Worm (Caenorhabditis elegans): ENCODE measurements around the gene srh-276.
A peak's percentile ranks its signal among the peaks of the same experiment; 100 is the strongest.

srh-276 gene

DNA sequence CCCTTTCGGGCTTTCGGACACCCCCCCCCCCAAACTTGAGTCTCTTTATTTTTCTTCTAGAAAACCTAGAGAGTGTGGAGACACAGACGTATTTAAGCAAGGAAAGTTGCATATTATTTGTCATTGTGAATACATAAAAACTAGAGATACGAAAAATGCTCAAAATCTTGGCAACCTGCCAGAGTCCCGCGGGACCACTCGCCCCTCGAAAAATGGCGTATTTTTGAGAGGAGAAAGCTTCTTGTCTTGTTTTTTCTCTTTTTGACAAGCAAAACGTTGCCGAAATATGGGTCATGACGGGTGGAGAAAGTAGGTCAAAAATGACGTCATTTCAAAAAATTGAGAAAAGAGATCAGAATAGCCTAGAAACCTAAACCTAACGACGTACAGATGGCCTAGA is 8.8 kb upstream of the srh-276 start:
- TF ChIP-seq mab-5 (tag; optimal IDR thresholded peaks at IDR 0.05) = peak; percentile 60
- TF ChIP-seq zag-1 (tag; optimal IDR thresholded peaks at IDR 0.05) = peak; percentile 20
- TF ChIP-seq lsy-2 (tag; optimal IDR thresholded peaks at IDR 0.05) = peak in 1 of 2 experiments; percentile 29
- no peak for TF ChIP-seq egl-27 (tag; optimal IDR thresholded peaks at IDR 0.05)

DNA sequence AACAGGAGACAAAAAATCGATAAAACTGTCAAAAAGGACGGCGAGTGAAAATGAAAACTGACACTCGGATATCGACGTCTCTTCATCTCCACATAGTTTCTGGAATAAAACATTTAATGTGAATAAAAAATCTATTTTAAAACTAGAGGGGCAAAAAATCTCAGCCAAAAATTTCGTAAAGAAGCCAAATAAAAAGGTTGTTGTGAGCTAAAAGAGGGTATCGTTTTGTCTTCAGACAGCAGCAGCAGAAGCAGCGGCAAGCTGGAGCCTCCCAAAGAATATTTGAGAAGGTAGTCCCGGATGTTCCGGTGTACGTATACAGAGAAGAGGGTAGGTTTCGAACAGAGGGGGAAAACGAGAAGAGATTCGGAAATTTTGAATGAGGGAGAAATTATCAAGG is 7.2 kb upstream of the srh-276 start, which contains the start of gene lgc-31:
TSS of gene lgc-31 (minus strand) at position 101 of the 400 bp plus-strand sequence.
- no peak for TF ChIP-seq C34F6.9 (tag; optimal IDR thresholded peaks at IDR 0.05)
- TF ChIP-seq lin-11 (tag; optimal IDR thresholded peaks at IDR 0.05) = no peak

DNA sequence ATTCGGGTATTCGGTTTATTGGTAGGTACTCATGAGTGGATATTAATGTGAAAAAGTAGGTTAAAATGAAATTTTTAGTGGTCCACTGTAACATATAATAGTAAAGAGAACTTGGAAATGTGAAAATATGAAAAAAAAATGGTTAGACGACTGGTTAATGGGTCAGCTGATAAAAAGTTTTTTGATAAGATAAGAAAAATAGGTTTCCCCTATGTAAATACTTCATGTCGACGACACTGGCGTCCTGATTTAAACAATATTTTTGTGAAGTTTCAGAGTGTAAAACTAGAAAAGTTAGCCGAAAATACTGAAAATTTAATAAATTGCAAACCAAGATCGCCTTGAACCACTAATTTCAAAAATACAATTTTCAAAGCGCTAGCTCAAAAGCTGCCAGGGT is 3.9 kb downstream of the srh-276 start, which contains the start of gene F21A3.11:
TSS of gene F21A3.11 (minus strand) at position 117 of the 400 bp plus-strand sequence.
- TF ChIP-seq dmd-4 (tag; optimal IDR thresholded peaks at IDR 0.05) (no peak), nhr-237 (tag; optimal IDR thresholded peaks at IDR 0.05) (no peak), fos-1 (tag; optimal IDR thresholded peaks at IDR 0.05) (peak; percentile 49), ztf-1 (GFP tag; conservative IDR thresholded peaks at IDR 0.05) (no peak), crh-2 (tag; optimal IDR thresholded peaks at IDR 0.05) (no peak), Y55F3AM.14 (GFP tag; optimal IDR thresholded peaks at IDR 0.05) (no peak)

DNA sequence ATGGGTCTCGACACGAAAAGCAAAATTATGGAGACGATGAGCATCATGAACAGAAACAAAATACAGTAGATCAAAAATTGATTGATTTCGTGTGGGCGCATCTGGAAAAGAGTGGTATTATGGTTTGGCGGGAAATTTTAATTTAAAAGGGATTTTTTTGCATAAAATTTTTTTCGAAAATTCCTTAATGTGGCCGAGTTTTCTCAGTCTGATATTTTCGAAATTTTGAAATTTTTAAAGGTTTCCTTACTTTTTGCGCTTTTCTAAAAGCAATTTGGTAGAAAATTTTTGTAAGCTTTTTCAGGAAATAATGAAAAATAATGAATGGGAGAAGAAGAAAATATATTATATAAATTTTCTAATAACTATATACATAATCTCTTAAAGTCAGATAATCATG is 4.7 kb downstream of the srh-276 start, which contains the start of gene F21A3.2:
TSS of gene F21A3.2 (minus strand) at position 101 of the 400 bp plus-strand sequence.
- TF ChIP-seq ceh-82 (tag; optimal IDR thresholded peaks at IDR 0.05) (no peak), mdl-1 (tag; optimal IDR thresholded peaks at IDR 0.05) (no peak), lsy-2 (tag; optimal IDR thresholded peaks at IDR 0.05) (no peak), R02D3.7 (tag; optimal IDR thresholded peaks at IDR 0.05) (no peak), zag-1 (tag; optimal IDR thresholded peaks at IDR 0.05) (no peak), elt-3 (tag; optimal IDR thresholded peaks at IDR 0.05) (no peak), nhr-12 (tag; optimal IDR thresholded peaks at IDR 0.05) (no peak), snpc-4 (tag; optimal IDR thresholded peaks at IDR 0.05) (no peak), ceh-16 (tag; optimal IDR thresholded peaks at IDR 0.05) (no peak), sma-9 (GFP tag; optimal IDR thresholded peaks at IDR 0.05) (no peak), sma-9 (tag; optimal IDR thresholded peaks at IDR 0.05) (no peak), unc-55 (GFP tag; optimal IDR thresholded peaks at IDR 0.05) (no peak), lin-11 (tag; optimal IDR thresholded peaks at IDR 0.05) (no peak), lin-13 (GFP tag; optimal IDR thresholded peaks at IDR 0.05) (no peak), gmeb-1 (tag; optimal IDR thresholded peaks at IDR 0.05) (no peak), nhr-21 (tag; optimal IDR thresholded peaks at IDR 0.05) (no peak), ztf-1 (GFP tag; conservative IDR thresholded peaks at IDR 0.05) (no peak), sma-3 (GFP tag; optimal IDR thresholded peaks at IDR 0.05) (no peak), sem-4 (tag; optimal IDR thresholded peaks at IDR 0.05) (no peak), nhr-237 (tag; optimal IDR thresholded peaks at IDR 0.05) (no peak), alr-1 (tag; optimal IDR thresholded peaks at IDR 0.05) (no peak)

DNA sequence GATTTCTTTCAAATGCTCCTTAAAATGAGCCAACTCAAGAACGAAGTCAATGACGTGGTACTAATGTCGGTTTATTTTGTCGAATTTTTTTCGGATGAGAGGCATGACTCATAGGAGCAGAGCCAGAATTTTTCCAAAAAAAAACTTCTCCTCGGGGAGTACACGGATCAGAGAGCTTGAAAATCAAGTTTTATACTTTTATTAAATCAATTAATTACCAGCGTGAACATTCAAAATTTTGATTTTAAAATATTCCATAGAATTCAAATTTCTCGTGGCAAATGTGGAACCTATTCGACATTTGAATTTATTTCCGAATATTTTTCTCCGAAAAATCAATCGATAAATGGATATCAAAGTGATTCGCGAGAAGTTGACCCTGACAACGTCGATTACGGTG is 7.2 kb downstream of the srh-276 start, which contains the start of gene F21A3.4:
TSS of gene F21A3.4 (plus strand) at position 301 of the 400 bp plus-strand sequence.
- TF ChIP-seq lin-13 (GFP tag; optimal IDR thresholded peaks at IDR 0.05) = no peak
- TF ChIP-seq lin-39 (tag; optimal IDR thresholded peaks at IDR 0.05) = no peak

DNA sequence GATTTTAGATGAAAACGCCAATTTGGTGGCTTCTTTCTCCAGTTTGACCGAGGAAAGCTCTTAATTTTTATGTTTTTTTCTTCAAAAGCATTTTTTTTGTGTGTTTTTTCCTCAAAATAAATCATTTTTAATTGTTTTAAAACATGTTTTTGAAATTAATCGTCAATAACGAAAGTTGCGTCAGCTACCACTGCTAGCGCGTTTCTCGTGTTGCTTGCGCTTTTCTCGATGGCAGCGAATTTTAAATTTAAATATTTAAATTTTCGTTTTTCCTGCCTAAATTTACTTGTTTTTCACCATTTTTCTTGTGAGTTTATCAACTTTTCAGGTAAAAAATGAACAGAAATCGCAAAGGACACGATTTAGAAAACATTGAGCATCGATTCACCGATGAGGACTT is 8.8 kb downstream of the srh-276 start, which contains the start of gene prde-1:
TSS of gene prde-1 (plus strand) at position 322 of the 400 bp plus-strand sequence.
- TF ChIP-seq nhr-10 (tag; optimal IDR thresholded peaks at IDR 0.05) (no peak), ztf-11 (tag; optimal IDR thresholded peaks at IDR 0.05) (no peak), nhr-25 (tag; optimal IDR thresholded peaks at IDR 0.05) (no peak), unc-39 (tag; optimal IDR thresholded peaks at IDR 0.05) (no peak), F13H6.1 (tag; optimal IDR thresholded peaks at IDR 0.05) (no peak), mdl-1 (tag; optimal IDR thresholded peaks at IDR 0.05) (no peak), snpc-4 (tag; optimal IDR thresholded peaks at IDR 0.05) (no peak), gmeb-1 (tag; optimal IDR thresholded peaks at IDR 0.05) (no peak), dmd-4 (tag; optimal IDR thresholded peaks at IDR 0.05) (no peak), elt-3 (tag; optimal IDR thresholded peaks at IDR 0.05) (no peak)
